Fruit fly (Drosophila melanogaster): ENCODE results near the gene Arp10.

The Arp10 gene

dm6 chrX:19621145-19621544 is 24.8 kb downstream of the Arp10 start, which contains the start of gene CG14221:
Gene CG14221 (minus strand): TSS chrX:19621245.
- TF ChIP-seq CTCF (optimal IDR thresholded peaks at IDR 0.05): no peak
- TF ChIP-seq CG8478 (optimal IDR thresholded peaks at IDR 0.05): no peak

DNA sequence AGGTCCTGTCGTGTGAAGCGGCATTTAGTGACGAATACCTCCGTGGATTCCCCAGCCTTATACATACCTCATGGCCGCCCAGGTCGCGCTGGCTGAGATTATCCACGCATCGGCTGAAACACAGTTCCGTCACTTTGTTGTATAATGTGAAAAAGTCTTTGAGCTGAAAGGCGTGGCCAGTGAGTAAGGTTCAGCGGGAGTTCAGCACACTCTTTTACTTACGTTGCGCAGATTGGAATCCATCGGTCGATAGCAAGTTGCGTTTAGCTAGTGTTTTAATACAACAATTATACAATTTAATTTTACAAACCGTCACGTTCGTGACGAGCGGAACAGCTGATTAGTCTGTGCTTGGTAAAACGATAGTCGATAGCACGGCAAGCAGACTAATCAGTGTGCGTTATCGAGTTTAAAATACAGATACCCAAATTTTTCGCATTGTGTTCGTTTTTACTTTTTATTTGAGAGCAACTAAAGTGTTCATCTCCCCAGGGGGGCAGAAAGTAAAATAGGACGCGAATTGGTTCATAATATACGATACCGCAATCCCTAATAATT is 27.7 kb downstream of the Arp10 start, which contains the start of the genes Pstk and Tim9b:
Pstk (minus strand) TSS at position 355 of the 558 bp plus-strand sequence.
Tim9b (minus strand) TSS at position 355 of the 558 bp plus-strand sequence.
- no peak for TF ChIP-seq CG8478 (optimal IDR thresholded peaks at IDR 0.05)
- no peak for TF ChIP-seq CTCF (optimal IDR thresholded peaks at IDR 0.05)

DNA sequence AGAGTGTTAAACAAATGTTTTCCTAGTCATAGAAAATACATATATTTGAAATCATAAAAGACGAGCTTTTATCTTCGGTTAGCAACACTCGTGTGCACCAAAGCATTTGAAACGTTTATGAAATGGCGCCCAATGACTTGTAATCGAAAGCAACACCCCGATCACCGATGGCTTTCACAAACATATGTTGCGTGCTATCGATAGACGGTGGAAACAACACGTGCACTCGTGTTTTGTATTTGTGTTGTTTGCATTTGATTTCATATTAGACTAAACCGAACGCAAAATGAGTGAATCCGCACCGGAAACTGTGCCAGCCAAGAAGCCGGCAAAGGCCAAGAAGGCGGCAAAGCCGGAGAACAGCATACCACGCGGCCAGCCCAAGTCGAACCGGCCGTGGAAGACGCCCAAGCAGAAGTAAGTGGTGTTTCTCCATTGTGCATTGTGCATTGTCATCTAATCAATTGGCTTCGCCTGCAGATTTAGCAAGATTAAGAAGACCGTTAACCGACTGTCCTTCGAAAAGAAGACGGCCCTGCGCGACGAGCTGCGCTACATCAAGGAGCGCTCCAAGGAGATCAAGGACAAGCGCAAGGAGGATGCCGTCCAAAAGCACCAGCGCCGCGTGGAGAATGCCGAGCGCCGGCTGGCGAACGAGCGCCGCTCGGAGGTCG is 29.8 kb downstream of the Arp10 start, which contains the start of gene CG14210:
CG14210 (plus strand) TSS at position 207 of the 674 bp plus-strand sequence.
- TF ChIP-seq CG8478 (optimal IDR thresholded peaks at IDR 0.05) (no peak), CTCF (optimal IDR thresholded peaks at IDR 0.05) (no peak)

DNA sequence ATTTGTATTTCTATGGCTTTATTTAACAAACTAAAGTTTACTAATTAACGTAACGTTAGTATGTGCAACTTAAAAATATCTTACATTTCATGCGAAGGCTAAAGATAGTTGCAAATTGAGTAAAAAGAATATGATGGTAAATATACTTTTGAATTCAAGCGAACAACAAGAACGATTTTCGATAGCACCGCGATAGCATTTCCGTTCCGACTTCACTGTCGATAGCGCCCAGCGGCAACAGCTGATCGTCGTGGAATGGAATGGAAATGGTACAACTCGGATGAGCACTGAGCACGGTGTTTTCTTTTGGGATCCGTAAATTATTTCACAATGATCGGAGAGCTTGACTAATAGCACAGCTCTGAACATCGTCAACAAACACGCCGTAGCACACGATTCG is 32.5 kb downstream of the Arp10 start:
- TF ChIP-seq CTCF (optimal IDR thresholded peaks at IDR 0.05) (no peak), CG8478 (optimal IDR thresholded peaks at IDR 0.05) (no peak)

- no peak for TF ChIP-seq CG8478 (optimal IDR thresholded peaks at IDR 0.05)
- TF ChIP-seq CTCF (optimal IDR thresholded peaks at IDR 0.05): no peak
These were observed 34.8 kb downstream of the Arp10 start, which contains the start of the genes Shawn and Tyler for dm6 chrX:19611226-19611625. Gene Shawn (plus strand): TSS chrX:19611526. Gene Tyler (plus strand): TSS chrX:19611526.

DNA sequence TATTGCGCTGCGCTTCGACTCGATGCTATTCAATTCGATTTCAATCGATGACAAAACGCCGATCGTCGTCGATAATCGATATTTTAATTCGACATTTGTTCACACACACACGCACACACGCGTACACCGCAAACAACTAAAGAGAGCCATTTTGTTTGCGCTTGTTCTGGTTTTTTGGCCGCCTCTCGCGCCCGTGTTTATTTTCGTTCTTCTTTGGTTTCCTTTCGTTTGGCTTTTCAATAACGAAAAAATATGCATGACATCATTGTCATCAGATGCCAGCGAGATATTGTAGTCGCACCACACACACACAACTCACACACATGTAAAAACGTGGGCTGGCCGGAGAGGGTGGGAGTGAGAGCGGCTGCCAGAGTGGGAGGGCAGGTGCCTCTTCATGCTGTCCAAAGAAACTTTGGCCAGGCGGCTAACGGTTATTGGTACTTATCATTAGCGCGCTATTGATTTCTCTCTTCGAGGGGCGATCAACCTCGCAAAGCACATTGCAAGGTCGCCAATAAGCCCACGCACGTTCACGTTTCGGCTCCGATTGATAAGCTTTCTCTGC is 37.9 kb downstream of the Arp10 start:
- TF ChIP-seq CTCF (optimal IDR thresholded peaks at IDR 0.05): no peak
- no peak for TF ChIP-seq CG8478 (optimal IDR thresholded peaks at IDR 0.05)

DNA sequence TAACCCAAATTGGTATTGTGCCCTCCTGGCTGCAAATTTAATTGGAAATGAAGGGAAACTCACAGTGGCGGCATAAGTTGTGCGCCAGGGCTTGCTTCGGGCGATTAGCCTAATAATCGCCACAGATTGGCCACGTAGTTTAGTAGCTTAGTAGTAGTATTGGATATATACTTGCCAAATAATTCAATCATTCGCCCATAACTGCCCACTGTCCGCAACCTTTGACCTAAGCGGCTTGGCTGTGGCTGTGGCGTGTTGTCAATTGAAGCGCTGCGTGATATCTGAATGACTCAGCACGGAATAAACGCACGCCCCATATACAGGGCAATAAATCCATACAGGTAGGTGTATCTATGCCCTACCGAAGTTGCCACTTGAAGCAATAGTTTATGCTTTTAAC is 39.0 kb downstream of the Arp10 start:
- no peak for TF ChIP-seq CG8478 (optimal IDR thresholded peaks at IDR 0.05)
- TF ChIP-seq CTCF (optimal IDR thresholded peaks at IDR 0.05): no peak

DNA sequence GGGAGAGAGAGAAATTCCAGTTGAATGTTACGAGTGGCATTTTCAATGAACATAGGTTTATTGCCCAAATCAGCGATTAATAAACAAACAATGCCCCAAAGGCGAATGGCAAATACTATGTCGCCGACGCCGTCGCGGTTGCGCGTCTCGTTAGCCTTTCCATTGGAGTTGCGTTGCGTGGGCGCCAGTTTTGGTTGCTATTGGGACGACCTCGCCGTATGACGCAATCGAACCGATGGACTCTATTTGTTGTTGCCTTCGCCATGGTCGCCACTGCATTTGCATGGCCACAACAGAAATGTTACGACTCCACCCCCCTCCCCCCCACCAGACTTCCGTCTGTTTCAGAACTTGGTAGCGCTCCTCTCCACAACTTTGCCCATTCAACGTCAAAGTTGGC is 39.4 kb downstream of the Arp10 start:
- TF ChIP-seq CTCF (optimal IDR thresholded peaks at IDR 0.05) (no peak), CG8478 (optimal IDR thresholded peaks at IDR 0.05) (no peak)

DNA sequence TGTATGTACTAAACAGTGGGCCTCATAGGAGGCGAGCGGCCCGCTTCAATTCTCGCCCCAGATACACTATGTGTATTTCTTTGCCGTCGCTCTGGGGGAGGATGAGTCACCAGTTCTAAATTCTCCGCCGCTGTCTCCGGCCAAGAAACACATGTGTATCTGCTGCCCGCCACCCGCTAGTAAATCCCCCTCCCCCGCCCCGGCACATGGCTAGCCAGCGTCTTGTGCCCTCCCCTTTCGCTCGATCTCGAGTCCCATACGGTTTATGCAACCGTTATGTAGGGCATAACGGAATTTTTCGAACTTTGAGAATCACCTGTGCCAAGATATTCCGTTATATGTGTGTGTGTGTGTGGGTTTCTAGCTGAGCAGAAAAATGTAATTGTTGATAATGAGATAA is 40.1 kb downstream of the Arp10 start:
- TF ChIP-seq CTCF (optimal IDR thresholded peaks at IDR 0.05): no peak

dm6 chrX:19604997-19605396 is 41.0 kb downstream of the Arp10 start, which contains the start of gene CG14207:
Gene CG14207 (plus strand): TSS chrX:19605199.
- TF ChIP-seq CTCF (optimal IDR thresholded peaks at IDR 0.05) (no peak), CG8478 (optimal IDR thresholded peaks at IDR 0.05) (no peak)

DNA sequence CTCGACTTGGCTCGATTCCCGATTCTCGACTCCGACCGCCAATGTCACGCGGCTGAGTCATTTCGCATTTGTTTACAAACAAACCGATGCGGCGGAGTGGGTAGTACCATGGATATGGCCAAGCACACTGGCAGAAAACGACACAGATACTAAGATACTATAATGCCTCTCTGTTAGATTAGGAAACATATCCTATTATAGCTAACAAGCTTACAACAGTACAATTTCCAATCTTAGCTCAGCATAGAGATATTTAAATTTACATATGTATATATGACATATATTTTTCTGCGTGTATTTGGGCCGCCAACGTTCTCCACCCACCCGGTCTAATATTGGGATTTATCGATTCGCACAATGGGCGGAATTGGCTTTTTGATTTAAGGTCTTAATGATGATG is 42.0 kb downstream of the Arp10 start:
- TF ChIP-seq CTCF (optimal IDR thresholded peaks at IDR 0.05): no peak
- no peak for TF ChIP-seq CG8478 (optimal IDR thresholded peaks at IDR 0.05)

DNA sequence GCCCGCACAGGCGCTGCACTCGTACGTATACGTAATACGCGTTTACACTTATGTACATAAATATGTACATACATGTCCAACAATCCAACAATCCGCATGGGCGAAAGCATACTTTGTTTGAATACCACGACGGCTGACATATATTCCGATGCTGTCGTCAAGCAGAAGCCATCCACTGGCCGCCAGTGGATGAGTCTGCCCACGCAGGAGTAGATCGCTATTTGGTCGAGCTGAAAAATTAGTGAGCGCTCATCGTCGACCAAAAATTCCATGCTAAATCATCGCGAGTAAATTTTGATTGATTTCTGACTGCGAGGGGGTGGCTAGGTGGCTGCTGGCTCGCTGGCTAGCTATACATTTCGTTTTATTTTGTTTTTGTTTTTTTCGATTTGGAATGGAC is 43.5 kb downstream of the Arp10 start:
- TF ChIP-seq CTCF (optimal IDR thresholded peaks at IDR 0.05) (no peak), CG8478 (optimal IDR thresholded peaks at IDR 0.05) (no peak)

dm6 chrX:19601644-19602043 is 44.3 kb downstream of the Arp10 start, which contains the start of gene CG14220:
Gene CG14220 (minus strand): TSS chrX:19601851.
- no peak for TF ChIP-seq CTCF (optimal IDR thresholded peaks at IDR 0.05)
- no peak for TF ChIP-seq CG8478 (optimal IDR thresholded peaks at IDR 0.05)

DNA sequence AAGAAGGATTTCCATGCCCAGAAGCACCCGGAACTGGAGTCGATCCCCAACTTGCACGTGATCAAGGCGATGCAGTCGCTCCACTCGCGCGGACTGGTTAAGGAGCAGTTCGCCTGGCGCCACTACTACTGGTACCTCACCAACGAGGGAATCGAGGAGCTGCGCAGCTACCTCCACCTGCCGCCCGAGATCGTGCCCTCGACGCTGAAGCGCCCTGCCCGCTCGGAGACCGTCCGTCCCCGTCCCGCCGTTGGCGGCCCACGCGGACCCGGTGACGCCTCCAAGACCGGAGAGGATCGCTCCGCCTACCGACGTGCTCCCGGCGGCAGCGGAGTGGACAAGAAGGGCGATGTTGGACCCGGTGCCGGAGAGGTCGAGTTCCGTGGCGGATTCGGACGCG is 47.5 kb downstream of the Arp10 start:
- TF ChIP-seq CG8478 (optimal IDR thresholded peaks at IDR 0.05): no peak
- no peak for TF ChIP-seq CTCF (optimal IDR thresholded peaks at IDR 0.05)

DNA sequence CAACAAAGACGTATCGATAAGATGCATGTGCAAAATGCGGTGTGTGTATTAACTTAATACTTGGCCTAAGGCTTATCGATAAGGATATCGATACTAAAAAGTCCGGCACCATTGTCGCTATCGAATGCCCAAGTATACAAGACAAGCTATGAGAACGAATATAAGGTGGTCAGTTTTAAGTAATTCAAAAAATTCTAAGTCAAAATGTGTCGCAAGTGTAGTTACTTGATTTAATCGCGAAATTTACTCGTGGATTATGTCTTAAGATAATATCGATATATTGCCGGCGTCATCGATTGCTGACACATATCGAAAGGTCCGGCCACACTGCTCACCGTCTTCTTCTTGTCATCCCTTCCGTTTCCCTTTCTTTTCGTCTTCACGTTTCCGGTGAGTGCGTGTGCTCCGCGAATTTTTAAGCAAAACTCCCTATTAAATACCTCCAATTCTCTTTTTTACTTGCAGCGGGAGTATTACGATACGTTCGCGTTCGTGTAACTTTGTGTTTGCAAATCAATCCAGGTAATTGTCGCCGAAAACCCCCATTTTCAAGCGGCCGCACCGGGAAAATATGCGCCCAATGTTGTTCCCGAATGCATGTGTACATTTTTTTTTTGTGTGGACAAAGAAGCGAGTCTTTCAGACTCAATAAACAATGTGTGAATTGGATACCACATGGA is 48.2 kb downstream of the Arp10 start, which contains the start of gene RpS10b:
RpS10b (plus strand) TSS at position 348 of the 680 bp plus-strand sequence.
- no peak for TF ChIP-seq CG8478 (optimal IDR thresholded peaks at IDR 0.05)
- no peak for TF ChIP-seq CTCF (optimal IDR thresholded peaks at IDR 0.05)
